Worm (Caenorhabditis elegans) whole organism, late embryonic: ENCODE measurements around the gene sru-48.

Experiments
- C38D4.7 ChIP-seq: fragments of 200-800 bp; sonication (Bioruptor generic); optimal IDR thresholded peaks from 2 replicates; lab custom pipeline; 2018; ENCODE audit warnings: mild to moderate bottlenecking, missing genetic modification characterization, moderate library complexity, missing compliant biosample characterization
- F13H6.1 ChIP-seq: sonication (generic microtip); optimal IDR thresholded peaks from 2 replicates; lab custom pipeline; 2016; ENCODE audit warnings: missing genetic modification characterization, missing compliant biosample characterization
- K02D7.2 ChIP-seq: sonication (generic microtip); optimal IDR thresholded peaks from 2 replicates; lab custom pipeline; 2017; ENCODE audit warnings: mild to moderate bottlenecking, missing genetic modification characterization, missing compliant biosample characterization
- K09A11.1 ChIP-seq: sonication (generic microtip); optimal IDR thresholded peaks from 2 replicates; lab custom pipeline; 2017; ENCODE audit warnings: antibody characterized with exemption, mild to moderate bottlenecking, missing genetic modification characterization, missing compliant biosample characterization; ENCODE audit not compliant: insufficient read depth
- T23F11.4 ChIP-seq: fragments of 200-800 bp; sonication (Bioruptor generic); optimal IDR thresholded peaks from 2 replicates; lab custom pipeline; 2018; ENCODE audit warnings: mild to moderate bottlenecking, missing genetic modification characterization, missing compliant biosample characterization
- ama-1 ChIP-seq: fragments of 150-350 bp; optimal IDR thresholded peaks from 2 replicates; lab custom pipeline; 2014
- ceh-18 ChIP-seq: sonication (generic microtip); optimal IDR thresholded peaks from 2 replicates; lab custom pipeline; 2016; ENCODE audit warnings: missing genetic modification characterization, missing compliant biosample characterization
- ceh-19 ChIP-seq: fragments of 200-800 bp; sonication (Bioruptor generic); optimal IDR thresholded peaks from 2 replicates; lab custom pipeline; 2018; ENCODE audit warnings: mild to moderate bottlenecking, missing genetic modification characterization, missing compliant biosample characterization
- ceh-2 ChIP-seq: sonication (generic microtip); optimal IDR thresholded peaks from 2 replicates; lab custom pipeline; 2016; ENCODE audit warnings: missing genotype, missing genetic modification characterization, missing compliant biosample characterization
- ceh-24 ChIP-seq: sonication (generic microtip); optimal IDR thresholded peaks from 2 replicates; lab custom pipeline; 2016; ENCODE audit warnings: mild to moderate bottlenecking, missing genetic modification characterization, missing compliant biosample characterization
- ceh-30 ChIP-seq: fragments of 150-350 bp; optimal IDR thresholded peaks from 2 replicates; lab custom pipeline; 2014; ENCODE audit warnings: missing biosample characterization, missing genetic modification characterization
- ceh-34 ChIP-seq: sonication (generic microtip); optimal IDR thresholded peaks from 2 replicates; lab custom pipeline; 2016; ENCODE audit warnings: mild to moderate bottlenecking, missing genetic modification characterization, missing compliant biosample characterization
- ceh-45 ChIP-seq: fragments of 200-800 bp; sonication (Bioruptor generic); IDR thresholded peaks from 2 replicates; pipeline ENCODE4 v1.3.6; 2022; ENCODE audit warnings: missing genetic modification reagents, missing genetic modification characterization, missing compliant biosample characterization
- ceh-48 ChIP-seq: sonication (generic microtip); optimal IDR thresholded peaks from 2 replicates; lab custom pipeline; 2016; ENCODE audit warnings: missing genetic modification characterization, inconsistent platforms, missing compliant biosample characterization
- ceh-6 ChIP-seq: fragments of 200-800 bp; sonication (Bioruptor generic); optimal IDR thresholded peaks from 2 replicates; lab custom pipeline; 2018; ENCODE audit warnings: mild to moderate bottlenecking, missing genetic modification characterization, missing compliant biosample characterization
- che-1 ChIP-seq: sonication (generic microtip); optimal IDR thresholded peaks from 2 replicates; lab custom pipeline; 2016; ENCODE audit warnings: mild to moderate bottlenecking, missing genetic modification characterization, missing compliant biosample characterization
- dve-1 ChIP-seq: sonication (generic microtip); optimal IDR thresholded peaks from 2 replicates; lab custom pipeline; 2017; ENCODE audit warnings: antibody characterized with exemption, mild to moderate bottlenecking, missing genetic modification characterization, missing compliant biosample characterization
- ets-4 ChIP-seq: sonication (generic microtip); optimal IDR thresholded peaks from 2 replicates; lab custom pipeline; 2016; ENCODE audit warnings: missing genetic modification characterization, missing compliant biosample characterization
- eyg-1 ChIP-seq: sonication (generic microtip); optimal IDR thresholded peaks from 2 replicates; lab custom pipeline; 2016; ENCODE audit warnings: missing genotype, missing genetic modification characterization, missing compliant biosample characterization
- fkh-10 ChIP-seq: fragments of 150-350 bp; optimal IDR thresholded peaks from 2 replicates; lab custom pipeline; 2014; ENCODE audit warnings: missing biosample characterization, missing genetic modification reagents, missing genetic modification characterization
- fkh-6 ChIP-seq: sonication (generic microtip); optimal IDR thresholded peaks from 2 replicates; lab custom pipeline; 2016; ENCODE audit warnings: missing genetic modification characterization, missing compliant biosample characterization
- gmeb-2 ChIP-seq: sonication (generic microtip); optimal IDR thresholded peaks from 2 replicates; lab custom pipeline; 2016; ENCODE audit warnings: missing genetic modification characterization, inconsistent platforms, missing compliant biosample characterization
- hlh-6 ChIP-seq: sonication (generic microtip); optimal IDR thresholded peaks from 2 replicates; lab custom pipeline; 2016; ENCODE audit warnings: missing genotype, missing genetic modification characterization, missing compliant biosample characterization
- hlh-8 ChIP-seq: sonication (generic microtip); optimal IDR thresholded peaks from 2 replicates; lab custom pipeline; 2016; ENCODE audit warnings: missing genotype, missing genetic modification characterization, missing compliant biosample characterization
- madf-2 ChIP-seq: sonication (generic microtip); optimal IDR thresholded peaks from 2 replicates; lab custom pipeline; 2017; ENCODE audit warnings: missing genetic modification characterization, missing compliant biosample characterization
- mec-3 ChIP-seq: sonication (generic microtip); optimal IDR thresholded peaks from 2 replicates; lab custom pipeline; 2016; ENCODE audit warnings: borderline replicate concordance, missing genetic modification characterization, missing compliant biosample characterization
- nfya-1 ChIP-seq: sonication (generic microtip); optimal IDR thresholded peaks from 2 replicates; lab custom pipeline; 2017; ENCODE audit warnings: missing genetic modification characterization, mild to moderate bottlenecking, missing compliant biosample characterization, antibody characterized with exemption, moderate library complexity
- nhr-11 ChIP-seq: fragments of 150-350 bp; optimal IDR thresholded peaks from 2 replicates; lab custom pipeline; 2014; ENCODE audit warnings: missing biosample characterization, missing genetic modification characterization
- npax-4 ChIP-seq: sonication (generic microtip); optimal IDR thresholded peaks from 2 replicates; lab custom pipeline; 2016; ENCODE audit warnings: missing genetic modification characterization, missing compliant biosample characterization
- pag-3 ChIP-seq: sonication (generic microtip); optimal IDR thresholded peaks from 2 replicates; lab custom pipeline; 2016; ENCODE audit warnings: missing compliant biosample characterization, missing genetic modification characterization, borderline replicate concordance
- pat-9 ChIP-seq: fragments of 200-800 bp; sonication (Bioruptor generic); optimal IDR thresholded peaks from 2 replicates; lab custom pipeline; 2018; ENCODE audit warnings: mild to moderate bottlenecking, missing genetic modification characterization, moderate library complexity, missing compliant biosample characterization
- pax-1 ChIP-seq: fragments of 150-350 bp; optimal IDR thresholded peaks from 2 replicates; lab custom pipeline; 2014; ENCODE audit warnings: missing biosample characterization, missing genetic modification characterization
- pha-2 ChIP-seq: sonication (generic microtip); optimal IDR thresholded peaks from 2 replicates; lab custom pipeline; 2017; ENCODE audit warnings: mild to moderate bottlenecking, missing genetic modification characterization, missing compliant biosample characterization
- pqm-1 ChIP-seq: sonication (generic microtip); optimal IDR thresholded peaks from 2 replicates; lab custom pipeline; 2016; ENCODE audit warnings: missing genetic modification characterization, missing compliant biosample characterization
- ref-2 ChIP-seq: sonication (generic microtip); optimal IDR thresholded peaks from 2 replicates; lab custom pipeline; 2016; ENCODE audit warnings: missing genetic modification characterization, missing compliant biosample characterization
- sdc-2 ChIP-seq: sonication (generic microtip); optimal IDR thresholded peaks from 2 replicates; lab custom pipeline; 2016; ENCODE audit warnings: missing genotype, missing genetic modification characterization, missing compliant biosample characterization
- sox-2 ChIP-seq: fragments of 200-800 bp; sonication (Bioruptor generic); IDR thresholded peaks from 2 replicates; pipeline ENCODE4 v1.3.6; 2022; ENCODE audit warnings: missing genetic modification reagents, missing genetic modification characterization, missing compliant biosample characterization
- syd-9 ChIP-seq: sonication (generic microtip); optimal IDR thresholded peaks from 2 replicates; lab custom pipeline; 2016; ENCODE audit warnings: mild to moderate bottlenecking, missing genetic modification characterization, moderate library complexity, missing compliant biosample characterization
- ttx-3 ChIP-seq: sonication (generic microtip); optimal IDR thresholded peaks from 2 replicates; lab custom pipeline; 2016; ENCODE audit warnings: missing genetic modification reagents, missing genetic modification characterization, missing compliant biosample characterization
- unc-3 ChIP-seq, 2 experiments: fragments of 200-800 bp in 1 of 2; sonication (Bioruptor generic) in 1 of 2; sonication (generic microtip) in 1 of 2; conservative IDR thresholded peaks in 1 of 2; optimal IDR thresholded peaks in 1 of 2; 2 replicates each; pipeline versions ENCODE4 v1.3.6 to Lab custom; 2016 to 2022; ENCODE audit warnings: missing compliant biosample characterization in 2 of 2, missing genetic modification characterization in 2 of 2, missing genetic modification reagents in 1 of 2
- unc-42 ChIP-seq: sonication (generic microtip); optimal IDR thresholded peaks from 2 replicates; lab custom pipeline; 2016; ENCODE audit warnings: missing genotype, missing genetic modification characterization, missing compliant biosample characterization
- unc-55 ChIP-seq: sonication (generic microtip); optimal IDR thresholded peaks from 2 replicates; lab custom pipeline; 2017; ENCODE audit warnings: missing biosample characterization, missing genetic modification reagents, missing genetic modification characterization
- unc-86 ChIP-seq: sonication (generic microtip); optimal IDR thresholded peaks from 2 replicates; lab custom pipeline; 2016; ENCODE audit warnings: missing genetic modification characterization, missing compliant biosample characterization
- zip-5 ChIP-seq: sonication (generic microtip); optimal IDR thresholded peaks from 2 replicates; lab custom pipeline; 2016; ENCODE audit warnings: missing genetic modification characterization, missing compliant biosample characterization

Gene sru-48

DNA sequence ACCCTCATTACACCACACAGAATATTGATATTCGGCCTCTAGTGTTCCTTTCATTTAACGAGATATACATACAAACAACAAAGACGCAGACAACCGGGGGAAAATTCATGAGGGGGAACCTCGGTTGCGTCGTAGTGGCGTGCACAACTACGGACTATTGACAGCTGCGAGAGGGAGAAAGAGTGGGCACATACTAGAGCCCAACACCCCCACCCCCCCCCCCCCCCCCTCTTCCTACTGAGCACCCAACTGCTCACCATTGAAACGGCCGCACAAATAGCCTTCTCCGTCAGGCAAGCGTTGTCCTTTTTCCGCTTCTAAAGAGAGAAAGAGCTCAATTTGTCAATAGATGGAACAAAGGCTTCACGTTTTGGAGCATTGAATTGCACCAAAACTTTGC, 39.8 kb upstream of the sru-48 start:
- TF ChIP-seq ceh-48 (tag; lab: Kevin White, UChicago) (peak; percentile 48), ceh-30 (tag; lab: Kevin White, UChicago) (no peak), che-1 (tag; lab: Kevin White, UChicago) (peak; percentile 42), ceh-19 (peak; percentile 64), pat-9 (tag; lab: Kevin White, UChicago) (peak; percentile 43), ref-2 (tag; lab: Kevin White, UChicago) (no peak), nfya-1 (peak; percentile 16), T23F11.4 (GFP tag; lab: Kevin White, UChicago) (peak; percentile 35), unc-42 (tag; lab: Kevin White, UChicago) (peak; percentile 5), pha-2 (tag; lab: Kevin White, UChicago) (peak; percentile 71), C38D4.7 (GFP tag; lab: Kevin White, UChicago) (no peak)

DNA sequence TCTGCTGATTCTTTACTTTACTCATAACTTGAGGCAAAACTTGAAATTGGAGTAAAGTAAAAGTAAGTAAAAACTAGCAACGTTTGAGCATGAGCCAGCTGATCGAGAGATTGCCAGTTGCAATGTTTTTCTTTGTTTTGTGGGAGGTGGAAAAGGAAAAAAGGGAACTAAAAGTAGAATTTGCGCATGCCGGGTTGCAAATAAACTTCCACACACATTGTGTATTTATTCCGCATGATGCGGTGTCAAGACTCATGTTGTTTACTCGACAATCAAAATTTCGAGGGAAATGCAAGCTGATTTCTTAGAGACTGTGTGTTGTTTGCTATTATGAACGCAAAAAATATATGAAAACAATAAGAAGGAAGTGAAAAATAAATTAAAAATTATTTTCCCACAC, 37.6 kb upstream of the sru-48 start:
- TF ChIP-seq nhr-11 (no peak), ttx-3 (tag; lab: Kevin White, UChicago) (no peak), ceh-30 (tag; lab: Kevin White, UChicago) (no peak), ceh-24 (tag; lab: Kevin White, UChicago) (no peak), zip-5 (tag; lab: Kevin White, UChicago) (no peak), ceh-18 (tag; lab: Kevin White, UChicago) (no peak), sdc-2 (no peak), ceh-2 (tag; lab: Kevin White, UChicago) (no peak), F13H6.1 (tag; lab: Kevin White, UChicago) (no peak), K02D7.2 (tag; lab: Kevin White, UChicago) (no peak), ets-4 (tag; lab: Kevin White, UChicago) (no peak), npax-4 (no peak), mec-3 (no peak), ceh-19 (no peak), ama-1 (lab: Kevin White, UChicago) (no peak), fkh-10 (no peak)

DNA sequence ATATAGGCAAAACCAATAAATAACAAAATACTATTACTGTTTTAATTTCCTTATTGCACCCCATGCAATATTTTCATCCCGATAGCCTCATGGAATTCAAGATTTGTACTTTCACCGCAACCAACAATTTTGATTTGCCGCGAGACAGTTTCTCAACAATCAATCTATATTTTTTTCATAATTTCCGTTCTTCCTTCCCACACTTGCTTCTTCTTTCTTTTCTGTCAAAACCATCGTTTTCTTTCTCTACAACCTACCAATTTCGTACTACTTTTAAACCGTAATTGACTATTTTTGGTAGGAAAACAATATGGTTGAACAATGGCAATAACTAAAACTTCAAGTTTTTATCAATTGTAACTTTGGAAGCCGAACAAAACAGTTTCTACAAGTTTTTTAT, 32.1 kb upstream of the sru-48 start, which contains the start of gene C31H2.14:
Gene C31H2.14, plus strand, starts transcription at position 301 of the 400 bp plus-strand sequence.
- TF ChIP-seq K09A11.1 (tag; lab: Kevin White, UChicago) = no peak
- no peak for TF ChIP-seq ceh-34 (tag; lab: Kevin White, UChicago)
- TF ChIP-seq syd-9 (tag; lab: Kevin White, UChicago) = no peak
- TF ChIP-seq eyg-1 (tag; lab: Kevin White, UChicago) = no peak
- TF ChIP-seq ceh-45 (GFP tag; lab: Robert Waterston, UW) = no peak
- TF ChIP-seq npax-4 = no peak
- no peak for TF ChIP-seq pqm-1 (tag; lab: Kevin White, UChicago)
- no peak for TF ChIP-seq fkh-6 (tag; lab: Kevin White, UChicago)
- no peak for TF ChIP-seq ets-4 (tag; lab: Kevin White, UChicago)
- no peak for TF ChIP-seq nhr-11
- no peak for TF ChIP-seq pag-3 (tag; lab: Kevin White, UChicago)
- TF ChIP-seq ref-2 (tag; lab: Kevin White, UChicago) = no peak
- no peak for TF ChIP-seq dve-1 (tag; lab: Kevin White, UChicago)
- TF ChIP-seq hlh-8 (tag; lab: Kevin White, UChicago) = no peak
- TF ChIP-seq ceh-30 (tag; lab: Kevin White, UChicago) = no peak
- TF ChIP-seq ceh-6 = no peak
- TF ChIP-seq unc-55 (GFP tag; lab: Kevin White, UChicago) = no peak
- no peak for TF ChIP-seq pha-2 (tag; lab: Kevin White, UChicago)

DNA sequence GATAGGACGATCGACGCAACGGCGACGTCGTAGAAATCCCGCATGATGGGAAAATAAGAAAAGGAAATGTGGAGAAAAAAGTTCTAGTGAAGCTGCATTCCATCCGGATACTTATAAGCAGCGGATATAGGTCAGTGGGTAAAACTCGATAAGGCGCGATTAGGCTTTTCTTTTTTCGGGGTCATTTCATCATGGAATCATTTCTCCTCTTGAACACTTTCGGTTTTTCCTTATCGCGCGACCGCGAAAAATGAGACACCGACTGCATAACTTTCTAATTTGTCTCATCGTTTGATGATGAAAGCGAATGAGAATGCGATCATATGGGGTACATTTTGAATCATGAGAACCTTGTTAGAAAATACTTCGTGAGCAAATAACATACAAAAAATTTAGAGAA, 29.6 kb upstream of the sru-48 start, which contains the start of gene dpy-8:
Gene dpy-8, minus strand, starts transcription at position 88 of the 400 bp plus-strand sequence.
- TF ChIP-seq ceh-24 (tag; lab: Kevin White, UChicago) (no peak), ceh-18 (tag; lab: Kevin White, UChicago) (no peak), ceh-2 (tag; lab: Kevin White, UChicago) (no peak), unc-3 (GFP tag; conservative IDR thresholded peaks at IDR 0.05; lab: Robert Waterston, UW) (no peak), unc-3 (tag; optimal IDR thresholded peaks at IDR 0.05; lab: Kevin White, UChicago) (no peak), gmeb-2 (tag; lab: Kevin White, UChicago) (no peak), pqm-1 (tag; lab: Kevin White, UChicago) (no peak), pax-1 (tag; lab: Kevin White, UChicago) (no peak), K02D7.2 (tag; lab: Kevin White, UChicago) (no peak), eyg-1 (tag; lab: Kevin White, UChicago) (no peak), ceh-19 (no peak), hlh-6 (tag; lab: Kevin White, UChicago) (no peak), unc-86 (tag; lab: Kevin White, UChicago) (no peak), nfya-1 (no peak), madf-2 (no peak), nhr-11 (no peak), sox-2 (GFP tag; lab: Robert Waterston, UW) (no peak), mec-3 (no peak)
- TF ChIP-seq, all 69 proteins: peak for 0
